Fruit fly (Drosophila melanogaster) whole organism, adult: ENCODE data around the gene Mical.

Source experiments
- CG11617 ChIP-seq: fragments of 200-800 bp; sonication (Bioruptor generic); optimal IDR thresholded peaks from 2 replicates; lab custom pipeline; 2017; ENCODE audit warnings: mild to moderate bottlenecking, missing biosample characterization, missing genetic modification reagents, missing genetic modification characterization
- CG12768 ChIP-seq: fragments of 200-800 bp; sonication (Bioruptor generic); optimal IDR thresholded peaks from 2 replicates; lab custom pipeline; 2017; ENCODE audit warnings: missing biosample characterization, missing genetic modification characterization, mild to moderate bottlenecking, moderate library complexity, missing genetic modification reagents
- CG14711 ChIP-seq: fragments of 200-800 bp; sonication (Bioruptor generic); optimal IDR thresholded peaks from 2 replicates; lab custom pipeline; 2018; ENCODE audit warnings: missing biosample characterization, mild to moderate bottlenecking, missing genetic modification characterization, moderate library complexity
- CG1620 ChIP-seq: fragments of 200-800 bp; sonication (Bioruptor generic); optimal IDR thresholded peaks from 2 replicates; lab custom pipeline; 2016; ENCODE audit warnings: missing biosample characterization, missing genetic modification characterization
- CG33017 ChIP-seq: fragments of 200-800 bp; sonication (Bioruptor generic); optimal IDR thresholded peaks from 2 replicates; lab custom pipeline; 2018; ENCODE audit warnings: missing biosample characterization, mild to moderate bottlenecking, missing genetic modification characterization, moderate library complexity
- CG5204 ChIP-seq: fragments of 200-800 bp; sonication (Bioruptor generic); optimal IDR thresholded peaks from 2 replicates; lab custom pipeline; 2016; ENCODE audit warnings: missing biosample characterization, missing genetic modification characterization
- CG7101 ChIP-seq: fragments of 200-800 bp; sonication (Bioruptor generic); optimal IDR thresholded peaks from 2 replicates; lab custom pipeline; 2018; ENCODE audit warnings: missing biosample characterization, mild to moderate bottlenecking, missing genetic modification characterization, moderate library complexity
- Clk ChIP-seq: fragments of 200-800 bp; sonication (Bioruptor generic); optimal IDR thresholded peaks from 2 replicates; lab custom pipeline; 2017; ENCODE audit warnings: missing biosample characterization, missing genetic modification characterization
- cic ChIP-seq: fragments of 200-800 bp; sonication (Bioruptor generic); optimal IDR thresholded peaks from 2 replicates; lab custom pipeline; 2017; ENCODE audit warnings: missing biosample characterization, mild to moderate bottlenecking, missing genetic modification characterization, moderate library complexity
- cnc ChIP-seq, 2 experiments: fragments of >200 bp; optimal IDR thresholded peaks; 2 replicates each; lab custom pipeline; 2017
- kay ChIP-seq: fragments of 200-800 bp; sonication (Bioruptor generic); peaks from one replicate; lab custom pipeline; 2016; ENCODE audit warnings: missing biosample characterization, missing genetic modification characterization, borderline replicate concordance
- ovo ChIP-seq: fragments of 200-800 bp; sonication (Bioruptor generic); optimal IDR thresholded peaks from 2 replicates; lab custom pipeline; 2016; ENCODE audit warnings: missing biosample characterization, missing genetic modification characterization
- pad ChIP-seq: fragments of 200-800 bp; sonication (Bioruptor generic); optimal IDR thresholded peaks from 3 replicates; lab custom pipeline; 2017; ENCODE audit warnings: missing biosample characterization, missing genetic modification characterization, mild to moderate bottlenecking, moderate library complexity, missing genetic modification reagents
- toe ChIP-seq: fragments of 200-800 bp; sonication (Bioruptor generic); optimal IDR thresholded peaks from 2 replicates; lab custom pipeline; 2016; ENCODE audit warnings: missing biosample characterization, missing genetic modification characterization

DNA sequence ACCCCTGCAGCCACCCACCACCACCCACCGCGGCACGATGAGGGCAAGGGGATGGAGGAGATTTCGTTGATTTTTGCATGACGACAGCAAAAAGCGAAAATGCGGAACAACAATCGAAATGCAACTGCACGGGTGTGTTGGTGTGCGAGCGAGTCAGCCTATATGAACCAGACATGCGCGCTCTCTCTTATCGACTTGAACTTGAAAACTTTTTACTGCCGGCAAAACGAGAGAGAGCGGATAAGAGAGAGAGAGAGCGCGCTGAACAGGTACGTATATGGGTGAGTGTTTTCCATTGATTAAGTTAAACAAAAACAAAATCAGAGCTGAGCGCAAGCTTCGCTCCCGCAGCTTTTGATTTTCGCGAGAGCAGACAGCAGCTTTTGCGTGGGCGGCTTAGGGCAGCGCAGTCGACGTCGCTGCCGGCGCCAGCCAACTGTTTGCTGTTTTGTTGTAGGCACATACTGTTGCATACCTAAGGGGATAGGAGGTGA, 46.5 kb upstream of the Mical start:
- peak; percentile 97 for TF ChIP-seq cic (GFP tag; lab: Kevin White, UChicago)
- peak; percentile 12 for TF ChIP-seq CG7101 (tag; lab: Kevin White, UChicago)
- TF ChIP-seq CG11617: no peak
- no peak for TF ChIP-seq CG5204 (GFP tag; lab: Kevin White, UChicago)
- TF ChIP-seq CG33017 (tag; lab: Kevin White, UChicago): peak; percentile 56
- peak; percentile 83 for TF ChIP-seq CG12768 (GFP tag; lab: Kevin White, UChicago)
- TF ChIP-seq ovo: no peak
- peak; percentile 48 for TF ChIP-seq Clk (GFP tag; lab: Kevin White, UChicago)
- peak; percentile 22 for TF ChIP-seq CG14711 (tag; lab: Kevin White, UChicago)
- TF ChIP-seq kay (GFP tag; lab: Kevin White, UChicago): no peak
- no peak for TF ChIP-seq CG1620 (GFP tag; lab: Kevin White, UChicago)
- peak; percentile 67 for TF ChIP-seq pad (GFP tag; lab: Kevin White, UChicago)
- no peak for TF ChIP-seq toe (GFP tag; lab: Kevin White, UChicago)
- TF ChIP-seq cnc (optimal IDR thresholded peaks at IDR 0.05; lab: Kevin White, UChicago): peak; percentile 33 to 59
